Fruit fly (Drosophila melanogaster) ovary, adult (tissue): ENCODE data around the gene Lnk.

ENCODE experiments used
- CG17801 ChIP-seq: fragments of 200-800 bp; optimal IDR thresholded peaks from 2 replicates; lab custom pipeline; 2019; ENCODE audit warnings: missing biosample characterization, mild to moderate bottlenecking, missing genetic modification characterization, moderate library complexity; ENCODE audit not compliant: partially characterized antibody

Gene Lnk

dm6 chr3R:25893272-25893671, 4.9 kb downstream of the Lnk start, which contains the start of gene CG5913:
CG5913 (plus strand) TSS chr3R:25893495.
- TF ChIP-seq CG17801: peak; percentile 25

- no peak for TF ChIP-seq CG17801
Observed at dm6 chr3R:25895522-25895921, 7.2 kb downstream of the Lnk start, which contains the start of gene Sodq. Sodq (plus strand) TSS chr3R:25895822.

dm6 chr3R:25897176-25897575, 8.8 kb downstream of the Lnk start, which contains the start of gene Mco3:
Mco3 (plus strand) TSS chr3R:25897476.
- TF ChIP-seq CG17801: no peak

dm6 chr3R:25899690-25900089, 11.3 kb downstream of the Lnk start, which contains the start of gene CG31091:
CG31091 (plus strand) TSS chr3R:25899903.
- TF ChIP-seq CG17801: no peak

- no peak for TF ChIP-seq CG17801
Observed at dm6 chr3R:25902343-25902742, 14.0 kb downstream of the Lnk start, which contains the start of gene CG31089. CG31089 (plus strand) TSS chr3R:25902643.

- no peak for TF ChIP-seq CG17801
Observed at dm6 chr3R:25906722-25907121, 18.4 kb downstream of the Lnk start, which contains the start of gene kumpel. kumpel (plus strand) TSS chr3R:25907022.

- TF ChIP-seq CG17801: no peak
Observed at dm6 chr3R:25919912-25920311, 31.6 kb downstream of the Lnk start.

dm6 chr3R:25922534-25922933, 34.2 kb downstream of the Lnk start, which contains the start of gene CG14546:
CG14546 (minus strand) TSS chr3R:25922634.
- TF ChIP-seq CG17801: no peak

- TF ChIP-seq CG17801: no peak
Observed at dm6 chr3R:25941310-25941709, 53.0 kb downstream of the Lnk start.
